Fruit fly (Drosophila melanogaster) whole organism, prepupa: ENCODE data around the gene CG15912.

Experiments
- CG31627 ChIP-seq: fragments of 200-800 bp; sonication (Bioruptor generic); optimal IDR thresholded peaks from 3 replicates; lab custom pipeline; 2016; ENCODE audit warnings: missing biosample characterization, missing genetic modification characterization
- CG6163 ChIP-seq: fragments of 200-800 bp; sonication (Bioruptor generic); IDR thresholded peaks from 3 replicates; pipeline ENCODE4 v1.3.6; 2022; ENCODE audit warnings: missing biosample characterization, missing genetic modification characterization
- CG6854 ChIP-seq: fragments of 200-800 bp; sonication (Bioruptor generic); optimal IDR thresholded peaks from 2 replicates; lab custom pipeline; 2017; ENCODE audit warnings: missing biosample characterization, mild to moderate bottlenecking, missing genetic modification characterization
- Eip93F ChIP-seq: fragments of 200-800 bp; sonication (Bioruptor generic); optimal IDR thresholded peaks from 2 replicates; lab custom pipeline; 2016; ENCODE audit warnings: missing biosample characterization, mild to moderate bottlenecking, missing genetic modification characterization
- Gug ChIP-seq: fragments of 200-800 bp; sonication (Bioruptor generic); IDR thresholded peaks from 2 replicates; pipeline ENCODE4 v1.3.6; 2022; ENCODE audit warnings: missing biosample characterization, missing genetic modification characterization
- eg ChIP-seq: fragments of 200-800 bp; sonication (Bioruptor generic); IDR thresholded peaks from 3 replicates; pipeline ENCODE4 v1.3.6; 2022; ENCODE audit warnings: missing biosample characterization, missing genetic modification characterization

DNA sequence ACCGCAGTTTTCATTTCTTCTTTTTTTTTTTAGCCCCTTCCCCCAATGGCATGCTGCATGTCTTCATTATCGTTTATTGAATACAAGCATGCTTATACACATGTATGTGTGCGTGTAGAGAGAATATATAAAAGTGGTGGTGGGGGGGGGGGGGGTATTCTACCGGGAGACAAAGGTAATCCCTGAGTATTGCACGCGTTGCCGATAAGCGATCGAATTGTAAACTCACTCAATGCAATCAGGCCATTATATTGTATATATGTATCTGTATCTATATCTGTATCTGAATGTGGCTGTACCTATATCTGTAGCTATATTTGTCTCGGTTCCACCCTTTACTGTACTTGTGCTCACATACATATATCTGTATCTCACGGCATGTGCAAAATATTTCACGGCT is 43.4 kb downstream of the CG15912 start:
- TF ChIP-seq eg (GFP tag; lab: Robert Waterston, UW) (no peak), CG6163 (no peak), CG31627 (no peak), Gug (no peak), CG6854 (GFP tag; lab: Kevin White, UChicago) (no peak), Eip93F (GFP tag; lab: Kevin White, UChicago) (no peak)
